Fruit fly (Drosophila melanogaster): ENCODE measurements around the gene CG33257.

The CG33257 gene

dm6 chr3L:16328207-16328891, 17.8 kb upstream of the CG33257 start, which contains the start of gene CG13058 (continued):
- peak; percentile 77 for TF ChIP-seq CG9932 (GFP tag; IDR thresholded peaks at IDR 0.05)
- no peak for TF ChIP-seq CG15073 (GFP tag; optimal IDR thresholded peaks at IDR 0.05)
- no peak for TF ChIP-seq CG5953 (GFP tag; IDR thresholded peaks at IDR 0.05)
- TF ChIP-seq sens-2 (GFP tag; IDR thresholded peaks at IDR 0.05) = peak; percentile 52
- no peak for TF ChIP-seq pita (GFP tag; optimal IDR thresholded peaks at IDR 0.05)
- peak; percentile 87 for TF ChIP-seq CG10366 (GFP tag; IDR thresholded peaks at IDR 0.05)
- peak; percentile 18 for TF ChIP-seq CG3838 (GFP tag; optimal IDR thresholded peaks at IDR 0.05)
- TF ChIP-seq NFAT (GFP tag; IDR thresholded peaks at IDR 0.05) = no peak
- peak; percentile 52; the same call in 2 of the 3 replicates for TF ChIP-seq tgo (GFP tag; IDR thresholded peaks at IDR 0.05)
- no peak for TF ChIP-seq cg (GFP tag; optimal IDR thresholded peaks at IDR 0.05)
- peak; percentile 42 for TF ChIP-seq zfh2 (GFP tag; optimal IDR thresholded peaks at IDR 0.05)
- TF ChIP-seq CG4282 (GFP tag; optimal IDR thresholded peaks at IDR 0.05) = no peak
- TF ChIP-seq CG30020 (tag; optimal IDR thresholded peaks at IDR 0.05) = no peak
- no peak for TF ChIP-seq hkb (optimal IDR thresholded peaks at IDR 0.05)
- TF ChIP-seq hkb (GFP tag; IDR thresholded peaks at IDR 0.05) = peak; percentile 62
- TF ChIP-seq btn (GFP tag; optimal IDR thresholded peaks at IDR 0.05) = no peak
- no peak for TF ChIP-seq bab2 (GFP tag; optimal IDR thresholded peaks at IDR 0.05)
- TF ChIP-seq CG18476 (GFP tag; optimal IDR thresholded peaks at IDR 0.05) = peak; percentile 14
- TF ChIP-seq vvl (GFP tag; IDR thresholded peaks at IDR 0.05) = no peak
- peak; percentile 53 for TF ChIP-seq CG17359 (tag; optimal IDR thresholded peaks at IDR 0.05)
- no peak for TF ChIP-seq CG13123 (GFP tag; optimal IDR thresholded peaks at IDR 0.05)
- TF ChIP-seq ranshi (GFP tag; IDR thresholded peaks at IDR 0.05) = peak; percentile 73
- peak; percentile 16 for TF ChIP-seq Vsx1 (GFP tag; optimal IDR thresholded peaks at IDR 0.05)
- no peak for TF ChIP-seq CG6683 (GFP tag; optimal IDR thresholded peaks at IDR 0.05)
- no peak for TF ChIP-seq kay (GFP tag; optimal IDR thresholded peaks at IDR 0.05)
- TF ChIP-seq cwo (GFP tag; optimal IDR thresholded peaks at IDR 0.05) = peak; percentile 38
- no peak for TF ChIP-seq CG15601 (tag; optimal IDR thresholded peaks at IDR 0.05)
- peak; percentile 83 for TF ChIP-seq row (GFP tag; IDR thresholded peaks at IDR 0.05)
- TF ChIP-seq CG7963 (GFP tag; IDR thresholded peaks at IDR 0.05; ENCODE audit: partially characterized antibody) = no peak
- no peak for TF ChIP-seq zf30C (GFP tag; optimal IDR thresholded peaks at IDR 0.05)
- no peak for TF ChIP-seq Dip2 (GFP tag; IDR thresholded peaks at IDR 0.05)
- peak; percentile 64 for TF ChIP-seq HLH54F (GFP tag; optimal IDR thresholded peaks at IDR 0.05)
- peak; percentile 18 for TF ChIP-seq Max (GFP tag; optimal IDR thresholded peaks at IDR 0.05)
- TF ChIP-seq tap (tag; optimal IDR thresholded peaks at IDR 0.05) = peak; percentile 59
- TF ChIP-seq Xbp1 (GFP tag; optimal IDR thresholded peaks at IDR 0.05) = peak; percentile 60
- peak; percentile 59 for TF ChIP-seq Fer3 (tag; optimal IDR thresholded peaks at IDR 0.05)
- no peak for TF ChIP-seq CG14965 (GFP tag; optimal IDR thresholded peaks at IDR 0.05; ENCODE audit: borderline replicate concordance)
- peak; percentile 81 for TF ChIP-seq H2.0 (GFP tag; IDR thresholded peaks at IDR 0.05)
- TF ChIP-seq CG1529 (GFP tag; optimal IDR thresholded peaks at IDR 0.05) = no peak
- peak; percentile 64 for TF ChIP-seq Aef1 (GFP tag; IDR thresholded peaks at IDR 0.05)
- no peak for TF ChIP-seq CG11247 (GFP tag; IDR thresholded peaks at IDR 0.05)
- peak; percentile 30 for TF ChIP-seq nmo (GFP tag; optimal IDR thresholded peaks at IDR 0.05)
- no peak for TF ChIP-seq hb (GFP tag; IDR thresholded peaks at IDR 0.05; ENCODE audit: partially characterized antibody)
- peak; percentile 70 for TF ChIP-seq CG12659 (GFP tag; optimal IDR thresholded peaks at IDR 0.05)
- TF ChIP-seq CG31441 (GFP tag; IDR thresholded peaks at IDR 0.05) = 0 out of 2 replicates have a peak, but pooled peaks have one; percentile 42
- no peak for TF ChIP-seq CG4854 (GFP tag; optimal IDR thresholded peaks at IDR 0.05)
- TF ChIP-seq CG2199 (GFP tag; IDR thresholded peaks at IDR 0.05) = no peak
- TF ChIP-seq CG18011 (GFP tag; optimal IDR thresholded peaks at IDR 0.05) = no peak
- no peak for TF ChIP-seq CG12104 (GFP tag; optimal IDR thresholded peaks at IDR 0.05)
- TF ChIP-seq Hsf (GFP tag; optimal IDR thresholded peaks at IDR 0.05) = peak; percentile 57
- TF ChIP-seq stwl (tag; optimal IDR thresholded peaks at IDR 0.05) = no peak
